Fruit fly (Drosophila melanogaster): ENCODE measurements around the gene CG31643.

CG31643 gene

DNA sequence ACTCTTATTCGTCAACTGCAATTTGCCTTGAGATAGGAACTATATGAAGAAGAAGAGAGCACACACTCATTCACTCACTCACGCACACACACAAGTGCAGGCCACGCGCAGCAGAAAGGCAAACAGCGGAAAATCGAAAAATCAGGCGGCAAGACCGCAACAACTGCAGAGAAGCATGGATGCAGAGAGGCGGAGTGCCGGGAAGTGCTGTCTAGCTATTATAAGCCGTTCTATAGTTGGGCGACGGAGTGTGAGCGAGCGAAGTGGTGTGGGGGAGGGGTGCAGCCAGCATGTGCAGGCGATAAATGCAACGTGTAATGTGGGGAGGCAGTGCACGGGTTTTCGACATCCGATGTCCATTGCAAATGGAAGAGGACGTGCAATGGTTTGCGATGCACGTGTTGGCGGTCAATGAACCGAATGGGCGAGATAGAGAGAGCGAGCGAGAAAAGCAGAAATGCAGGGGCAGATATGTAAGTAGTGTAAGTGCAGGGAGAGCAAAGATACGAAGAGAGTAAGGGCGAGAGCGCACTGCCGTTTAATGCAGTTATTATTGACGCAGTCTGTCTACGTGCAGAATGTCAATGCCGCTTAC is 40.9 kb downstream of the CG31643 start (continued):
- TF ChIP-seq ac (GFP tag; optimal IDR thresholded peaks at IDR 0.05) (peak; percentile 34), CG2116 (GFP tag; optimal IDR thresholded peaks at IDR 0.05) (no peak), CG11456 (GFP tag; IDR thresholded peaks at IDR 0.05) (no peak), Opbp (GFP tag; IDR thresholded peaks at IDR 0.05; ENCODE audit: partially characterized antibody) (peak; percentile 64; the same call in 1 of the 3 replicates), CG31224 (GFP tag; IDR thresholded peaks at IDR 0.05) (no peak), ash1 (GFP tag; optimal IDR thresholded peaks at IDR 0.05) (no peak), CG4404 (GFP tag; IDR thresholded peaks at IDR 0.05) (no peak), CG42726 (GFP tag; IDR thresholded peaks at IDR 0.05; ENCODE audit: partially characterized antibody) (peak; percentile 100), zf30C (GFP tag; optimal IDR thresholded peaks at IDR 0.05) (no peak), crol (GFP tag; IDR thresholded peaks at IDR 0.05) (peak; percentile 98), usp (GFP tag; optimal IDR thresholded peaks at IDR 0.05) (peak; percentile 34), fd96Cb (tag; optimal IDR thresholded peaks at IDR 0.05) (no peak), Sox102F (GFP tag; optimal IDR thresholded peaks at IDR 0.05) (no peak), CG2678 (tag; optimal IDR thresholded peaks at IDR 0.05) (no peak), kay (GFP tag; optimal IDR thresholded peaks at IDR 0.05) (no peak), CG1832 (GFP tag; optimal IDR thresholded peaks at IDR 0.05) (peak; percentile 41), Atf6 (GFP tag; IDR thresholded peaks at IDR 0.05) (no peak), lov (optimal IDR thresholded peaks at IDR 0.05) (no peak), lov (GFP tag; IDR thresholded peaks at IDR 0.05) (no peak), luna (GFP tag; optimal IDR thresholded peaks at IDR 0.05) (no peak), sna (GFP tag; IDR thresholded peaks at IDR 0.05; ENCODE audit: partially characterized antibody) (0 out of 2 replicates have a peak, but pooled peaks have one; percentile 23), CG16815 (GFP tag; optimal IDR thresholded peaks at IDR 0.05) (no peak), MTF-1 (GFP tag; optimal IDR thresholded peaks at IDR 0.05; ENCODE audit: borderline replicate concordance) (no peak), Hmr (GFP tag; optimal IDR thresholded peaks at IDR 0.05) (no peak), gsb (GFP tag; IDR thresholded peaks at IDR 0.05) (no peak), Mad (GFP tag; optimal IDR thresholded peaks at IDR 0.05) (no peak), chn (GFP tag; optimal IDR thresholded peaks at IDR 0.05) (peak; percentile 69), fd3F (GFP tag; optimal IDR thresholded peaks at IDR 0.05) (no peak), otp (GFP tag; IDR thresholded peaks at IDR 0.05) (0 out of 3 replicates have a peak, but pooled peaks have one; percentile 36), hth (optimal IDR thresholded peaks at IDR 0.05) (no peak), ro (GFP tag; IDR thresholded peaks at IDR 0.05) (no peak), odd (GFP tag; optimal IDR thresholded peaks at IDR 0.05) (no peak), CoRest (tag; optimal IDR thresholded peaks at IDR 0.05) (no peak), CG10366 (GFP tag; IDR thresholded peaks at IDR 0.05) (no peak), CG7987 (GFP tag; optimal IDR thresholded peaks at IDR 0.05) (peak; percentile 69), CG6272 (GFP tag; IDR thresholded peaks at IDR 0.05) (no peak), CG13775 (GFP tag; optimal IDR thresholded peaks at IDR 0.05) (no peak), CG6683 (GFP tag; optimal IDR thresholded peaks at IDR 0.05) (no peak), CG8765 (GFP tag; IDR thresholded peaks at IDR 0.05) (peak; percentile 39; the same call in 1 of the 2 replicates), trem (tag; optimal IDR thresholded peaks at IDR 0.05) (no peak), YL-1 (GFP tag; optimal IDR thresholded peaks at IDR 0.05) (no peak), CG7745 (tag; optimal IDR thresholded peaks at IDR 0.05) (peak; percentile 60), Nf-YA (GFP tag; IDR thresholded peaks at IDR 0.05) (no peak)

Measured in whole organism, embryonic.